Worm (Caenorhabditis elegans) whole organism, L3 larva: Measurements from ENCODE around the gene F59B10.2.

Experiments used
- aly-2 ChIP-seq: fragments of 150-350 bp; optimal IDR thresholded peaks from 2 replicates; lab custom pipeline; 2014; ENCODE audit warnings: missing biosample characterization, missing genetic modification characterization
- ama-1 ChIP-seq: fragments of 150-350 bp; optimal IDR thresholded peaks from 2 replicates; lab custom pipeline; 2018
- lin-39 ChIP-seq: fragments of 150-350 bp; optimal IDR thresholded peaks from 2 replicates; lab custom pipeline; 2018; ENCODE audit warnings: missing biosample characterization, missing genetic modification reagents, missing genetic modification characterization
- nhr-11 ChIP-seq: fragments of 150-350 bp; optimal IDR thresholded peaks from 2 replicates; lab custom pipeline; 2014; ENCODE audit warnings: missing biosample characterization, missing genetic modification characterization
- nhr-23 ChIP-seq: fragments of 150-350 bp; optimal IDR thresholded peaks from 2 replicates; lab custom pipeline; 2014; ENCODE audit warnings: missing biosample characterization, missing genetic modification reagents, missing genetic modification characterization
- tbx-2 ChIP-seq: sonication (generic microtip); optimal IDR thresholded peaks from 2 replicates; lab custom pipeline; 2016; ENCODE audit warnings: mild to moderate bottlenecking, missing genetic modification characterization, missing compliant biosample characterization
- unc-39 ChIP-seq: sonication (generic microtip); optimal IDR thresholded peaks from 4 replicates; lab custom pipeline; 2017; ENCODE audit warnings: missing biosample characterization, missing genetic modification characterization
- ztf-4 ChIP-seq: fragments of 150-350 bp; optimal IDR thresholded peaks from 2 replicates; lab custom pipeline; 2014; ENCODE audit warnings: missing biosample characterization, missing genetic modification characterization

ce11 chrII:10490329-10490728, 19.3 kb downstream of the F59B10.2 start, which contains the start of gene clec-61:
- TF ChIP-seq ama-1 (no peak), lin-39 (tag; lab: Kevin White, UChicago) (no peak), tbx-2 (tag; lab: Kevin White, UChicago) (no peak), aly-2 (tag; lab: Kevin White, UChicago) (no peak), nhr-23 (tag; lab: Kevin White, UChicago) (no peak), nhr-11 (tag; lab: Kevin White, UChicago) (no peak), ztf-4 (tag; lab: Kevin White, UChicago) (no peak), unc-39 (tag; lab: Kevin White, UChicago) (no peak)
